Worm (Caenorhabditis elegans) whole organism, L4 larva: Measurements from ENCODE around the gene pdi-2.

Source experiments
- D1046.2 ChIP-seq: fragments of 200-800 bp; sonication (Bioruptor generic); IDR thresholded peaks from 2 replicates; pipeline ENCODE4 v1.3.6; 2022; ENCODE audit warnings: missing genetic modification characterization, missing compliant biosample characterization
- F10B5.3 ChIP-seq: sonication (generic microtip); optimal IDR thresholded peaks from 2 replicates; lab custom pipeline; 2016; ENCODE audit warnings: mild to moderate bottlenecking, missing genetic modification characterization, missing compliant biosample characterization
- F26F4.8 ChIP-seq: fragments of 200-800 bp; sonication (Bioruptor generic); conservative IDR thresholded peaks from 2 replicates; pipeline ENCODE4 v1.3.6; 2022; ENCODE audit warnings: missing genetic modification characterization, missing compliant biosample characterization
- F49E8.2 ChIP-seq: sonication (generic microtip); optimal IDR thresholded peaks from 2 replicates; lab custom pipeline; 2016; ENCODE audit warnings: missing compliant biosample characterization, mild to moderate bottlenecking, missing genetic modification characterization, borderline replicate concordance
- T20F7.1 ChIP-seq: fragments of 200-800 bp; sonication (Bioruptor generic); optimal IDR thresholded peaks from 2 replicates; lab custom pipeline; 2018; ENCODE audit warnings: mild to moderate bottlenecking, missing genetic modification characterization, missing compliant biosample characterization
- Y105C5A.15 ChIP-seq: fragments of 200-800 bp; sonication (Bioruptor generic); IDR thresholded peaks from 2 replicates; pipeline ENCODE4 v1.3.6; 2022; ENCODE audit warnings: missing genetic modification characterization, missing compliant biosample characterization
- Y48G9A.11 ChIP-seq: fragments of 200-800 bp; sonication (Bioruptor generic); IDR thresholded peaks from 2 replicates; pipeline ENCODE4 v1.3.6; 2022; ENCODE audit warnings: missing genetic modification reagents, missing genetic modification characterization, missing compliant biosample characterization
- Y75B8A.6 ChIP-seq: fragments of 200-800 bp; sonication (Bioruptor generic); IDR thresholded peaks from 2 replicates; pipeline ENCODE4 v1.3.6; 2022; ENCODE audit warnings: missing genetic modification reagents, missing genetic modification characterization, missing compliant biosample characterization
- ZK337.2 ChIP-seq: fragments of 200-800 bp; sonication (Bioruptor generic); IDR thresholded peaks from 2 replicates; pipeline ENCODE4 v1.3.6; 2022; ENCODE audit warnings: missing genetic modification reagents, missing genetic modification characterization, missing compliant biosample characterization
- aha-1 ChIP-seq: fragments of 150-350 bp; peaks from one replicate; lab custom pipeline; 2014; ENCODE audit warnings: missing biosample characterization, missing genetic modification characterization
- attf-4 ChIP-seq: sonication (generic microtip); optimal IDR thresholded peaks from 3 replicates; lab custom pipeline; 2017; ENCODE audit warnings: missing biosample characterization, missing genetic modification characterization
- ceh-20 ChIP-seq: fragments of 200-800 bp; sonication (Bioruptor generic); IDR thresholded peaks from 2 replicates; pipeline ENCODE4 v1.3.6; 2022; ENCODE audit warnings: missing genetic modification reagents, missing genetic modification characterization, missing compliant biosample characterization
- ceh-28 ChIP-seq: fragments of 150-350 bp; optimal IDR thresholded peaks from 2 replicates; lab custom pipeline; 2014; ENCODE audit warnings: missing biosample characterization, missing genetic modification reagents, missing genetic modification characterization
- ceh-44 ChIP-seq: fragments of 200-800 bp; sonication (Bioruptor generic); IDR thresholded peaks from 2 replicates; pipeline ENCODE4 v1.3.6; 2022; ENCODE audit warnings: missing genetic modification reagents, missing genetic modification characterization, missing compliant biosample characterization
- ces-1 ChIP-seq: fragments of 150-350 bp; sonication (generic microtip); optimal IDR thresholded peaks from 4 replicates; lab custom pipeline; 2014; ENCODE audit warnings: missing biosample characterization, missing genetic modification reagents, missing genetic modification characterization
- cey-2 ChIP-seq: sonication (generic microtip); optimal IDR thresholded peaks from 3 replicates; lab custom pipeline; 2017; ENCODE audit warnings: missing genetic modification characterization, mild to moderate bottlenecking, missing compliant biosample characterization, antibody characterized with exemption, borderline replicate concordance; ENCODE audit not compliant: insufficient read depth
- daf-8 ChIP-seq: fragments of 200-800 bp; sonication (Bioruptor generic); IDR thresholded peaks from 2 replicates; pipeline ENCODE4 v1.3.6; 2022; ENCODE audit warnings: missing genetic modification characterization, missing compliant biosample characterization
- dmd-6 ChIP-seq: fragments of 200-800 bp; sonication (Bioruptor generic); IDR thresholded peaks from 2 replicates; pipeline ENCODE4 v1.3.6; 2022; ENCODE audit warnings: missing genetic modification reagents, missing genetic modification characterization, missing compliant biosample characterization
- dmd-9 ChIP-seq: fragments of 200-800 bp; sonication (Bioruptor generic); IDR thresholded peaks from 2 replicates; pipeline ENCODE4 v1.3.6; 2022; ENCODE audit warnings: missing genetic modification reagents, missing genetic modification characterization, missing compliant biosample characterization
- dpl-1 ChIP-seq: fragments of 150-350 bp; optimal IDR thresholded peaks from 2 replicates; lab custom pipeline; 2014; ENCODE audit warnings: missing biosample characterization, missing genetic modification reagents, missing genetic modification characterization
- duxl-1 ChIP-seq: sonication (generic microtip); optimal IDR thresholded peaks from 2 replicates; lab custom pipeline; 2016; ENCODE audit warnings: mild to moderate bottlenecking, missing genetic modification characterization, moderate library complexity, missing compliant biosample characterization; ENCODE audit not compliant: poor library complexity
- dve-1 ChIP-seq: sonication (generic microtip); optimal IDR thresholded peaks from 2 replicates; lab custom pipeline; 2017; ENCODE audit warnings: antibody characterized with exemption, mild to moderate bottlenecking, missing genetic modification characterization, missing compliant biosample characterization; ENCODE audit not compliant: insufficient read depth
- egl-27 ChIP-seq: sonication (generic microtip); optimal IDR thresholded peaks from 3 replicates; lab custom pipeline; 2017; ENCODE audit warnings: missing biosample characterization, missing genetic modification reagents, missing genetic modification characterization
- fkh-10 ChIP-seq: fragments of 150-350 bp; optimal IDR thresholded peaks from 2 replicates; lab custom pipeline; 2014; ENCODE audit warnings: missing biosample characterization, missing genetic modification reagents, missing genetic modification characterization
- gei-8 ChIP-seq: fragments of 200-800 bp; sonication (Bioruptor generic); optimal IDR thresholded peaks from 2 replicates; lab custom pipeline; 2018; ENCODE audit warnings: mild to moderate bottlenecking, missing genetic modification characterization, missing compliant biosample characterization
- hlh-11 ChIP-seq: fragments of 200-800 bp; sonication (Bioruptor generic); optimal IDR thresholded peaks from 2 replicates; lab custom pipeline; 2018; ENCODE audit warnings: mild to moderate bottlenecking, missing genetic modification characterization, missing compliant biosample characterization
- hlh-30 ChIP-seq: sonication (generic microtip); optimal IDR thresholded peaks from 2 replicates; lab custom pipeline; 2017; ENCODE audit warnings: antibody characterized with exemption, mild to moderate bottlenecking, missing genetic modification characterization, missing compliant biosample characterization; ENCODE audit not compliant: insufficient read depth
- lin-29 ChIP-seq: fragments of 200-800 bp; sonication (Bioruptor generic); IDR thresholded peaks from 2 replicates; pipeline ENCODE4 v1.3.6; 2022; ENCODE audit warnings: missing genetic modification reagents, missing genetic modification characterization, missing compliant biosample characterization
- madf-5 ChIP-seq, 2 experiments: fragments of 200-800 bp; sonication (Bioruptor generic); IDR thresholded peaks; 2 replicates each; pipeline ENCODE4 v1.3.6; 2022; ENCODE audit warnings: missing compliant biosample characterization in 2 of 2, missing genetic modification characterization in 2 of 2
- mdl-1 ChIP-seq, 2 experiments: fragments of 150-350 bp in 1 of 2; sonication (generic microtip) in 1 of 2; optimal IDR thresholded peaks; 2 replicates each; lab custom pipeline; 2014 to 2017; ENCODE audit warnings: missing biosample characterization in 2 of 2, missing genetic modification characterization in 2 of 2
- mdt-29 ChIP-seq: fragments of 200-800 bp; sonication (Bioruptor generic); IDR thresholded peaks from 2 replicates; pipeline ENCODE4 v1.3.6; 2022; ENCODE audit warnings: missing genetic modification reagents, missing genetic modification characterization, missing compliant biosample characterization
- mxl-2 ChIP-seq: fragments of 200-800 bp; sonication (Bioruptor generic); conservative IDR thresholded peaks from 2 replicates; pipeline ENCODE4 v1.3.6; 2022; ENCODE audit warnings: missing genetic modification reagents, missing genetic modification characterization, missing compliant biosample characterization
- nhr-11 ChIP-seq: fragments of 150-350 bp; optimal IDR thresholded peaks from 2 replicates; lab custom pipeline; 2014; ENCODE audit warnings: missing biosample characterization, missing genetic modification characterization
- nhr-111 ChIP-seq: fragments of 200-800 bp; sonication (Bioruptor generic); optimal IDR thresholded peaks from 2 replicates; lab custom pipeline; 2018; ENCODE audit warnings: mild to moderate bottlenecking, missing genetic modification characterization, missing compliant biosample characterization
- nhr-28 ChIP-seq: fragments of 150-350 bp; optimal IDR thresholded peaks from 2 replicates; lab custom pipeline; 2014; ENCODE audit warnings: missing biosample characterization, missing genetic modification characterization
- nhr-41 ChIP-seq: fragments of 200-800 bp; sonication (Bioruptor generic); IDR thresholded peaks from 2 replicates; pipeline ENCODE4 v1.3.6; 2022; ENCODE audit warnings: missing genetic modification reagents, missing genetic modification characterization, missing compliant biosample characterization
- nhr-6 ChIP-seq: fragments of 150-350 bp; optimal IDR thresholded peaks from 2 replicates; lab custom pipeline; 2014; ENCODE audit warnings: missing biosample characterization, missing genetic modification characterization
- nhr-77 ChIP-seq: fragments of 150-350 bp; optimal IDR thresholded peaks from 2 replicates; lab custom pipeline; 2014; ENCODE audit warnings: missing biosample characterization, missing genetic modification characterization
- pqm-1 ChIP-seq: sonication (generic microtip); optimal IDR thresholded peaks from 2 replicates; lab custom pipeline; 2017; ENCODE audit warnings: missing biosample characterization, missing genetic modification characterization
- sdz-12 ChIP-seq: fragments of 200-800 bp; sonication (Bioruptor generic); optimal IDR thresholded peaks from 2 replicates; lab custom pipeline; 2018; ENCODE audit warnings: mild to moderate bottlenecking, missing genetic modification characterization, missing compliant biosample characterization
- skn-1 ChIP-seq: fragments of 150-350 bp; optimal IDR thresholded peaks from 2 replicates; lab custom pipeline; 2014; ENCODE audit warnings: missing biosample characterization, missing genetic modification characterization
- spr-1 ChIP-seq: sonication (generic microtip); optimal IDR thresholded peaks from 2 replicates; lab custom pipeline; 2016; ENCODE audit warnings: mild to moderate bottlenecking, missing genetic modification characterization, missing compliant biosample characterization
- tra-1 ChIP-seq: fragments of 200-800 bp; sonication (Bioruptor generic); IDR thresholded peaks from 2 replicates; pipeline ENCODE4 v1.3.6; 2022; ENCODE audit warnings: missing genetic modification reagents, missing genetic modification characterization, missing compliant biosample characterization
- unc-39 ChIP-seq: sonication (generic microtip); optimal IDR thresholded peaks from 2 replicates; lab custom pipeline; 2017; ENCODE audit warnings: missing biosample characterization, missing genetic modification characterization
- zfp-2 ChIP-seq: sonication (generic microtip); optimal IDR thresholded peaks from 2 replicates; lab custom pipeline; 2016; ENCODE audit warnings: mild to moderate bottlenecking, missing genetic modification characterization, missing compliant biosample characterization
- zfp-3 ChIP-seq: fragments of 200-800 bp; sonication (Bioruptor generic); conservative IDR thresholded peaks from 2 replicates; pipeline ENCODE4 v1.3.6; 2022; ENCODE audit warnings: missing genetic modification reagents, missing genetic modification characterization, missing compliant biosample characterization
- zip-11 ChIP-seq: fragments of 200-800 bp; sonication (Bioruptor generic); IDR thresholded peaks from 2 replicates; pipeline ENCODE4 v1.3.6; 2022; ENCODE audit warnings: missing genetic modification characterization, missing compliant biosample characterization

pdi-2 gene

ce11 chrX:4532160-4532741, 8.3 kb downstream of the pdi-2 start, which contains the start of gene nhr-35 (continued):
- no peak for TF ChIP-seq ZK337.2 (GFP tag; lab: Robert Waterston, UW)
- TF ChIP-seq madf-5 (GFP tag; IDR thresholded peaks at IDR 0.05; lab: Robert Waterston, UW) = no peak
- no peak for TF ChIP-seq zip-11 (GFP tag; lab: Robert Waterston, UW)
- TF ChIP-seq mxl-2 (GFP tag; lab: Robert Waterston, UW) = peak; percentile 90
- peak; percentile 73; the same call in 1 of the 2 replicates for TF ChIP-seq mdt-29 (GFP tag; lab: Robert Waterston, UW)
- no peak for TF ChIP-seq D1046.2 (GFP tag; lab: Robert Waterston, UW)
- TF ChIP-seq nhr-111 (GFP tag; lab: Kevin White, UChicago) = no peak
- no peak for TF ChIP-seq duxl-1 (tag; lab: Kevin White, UChicago)
- peak; percentile 1 for TF ChIP-seq skn-1 (tag; lab: Kevin White, UChicago)
- no peak for TF ChIP-seq Y75B8A.6 (GFP tag; lab: Robert Waterston, UW)
- TF ChIP-seq nhr-28 = peak; percentile 97
- peak; percentile 70 for TF ChIP-seq nhr-11 (tag; lab: Kevin White, UChicago)
- peak; percentile 28 for TF ChIP-seq cey-2 (tag; lab: Kevin White, UChicago)
- no peak for TF ChIP-seq F49E8.2 (tag; lab: Kevin White, UChicago)
- TF ChIP-seq T20F7.1 (GFP tag; lab: Kevin White, UChicago) = peak; percentile 79
- 0 out of 2 replicates have a peak, but pooled peaks have one; percentile 43 for TF ChIP-seq dmd-9 (GFP tag; lab: Robert Waterston, UW)
- TF ChIP-seq dpl-1 (GFP tag; lab: Kevin White, UChicago) = peak; percentile 9
- no peak for TF ChIP-seq sdz-12 (GFP tag; lab: Kevin White, UChicago)
- no peak for TF ChIP-seq zfp-2 (tag; lab: Kevin White, UChicago)
- TF ChIP-seq dve-1 (tag; lab: Kevin White, UChicago) = peak; percentile 94
- TF ChIP-seq nhr-77 (tag; lab: Kevin White, UChicago) = peak; percentile 80
- TF ChIP-seq tra-1 (GFP tag; lab: Robert Waterston, UW) = peak; percentile 93
- peak; percentile 72; the same call in 1 of the 2 replicates for TF ChIP-seq ceh-20 (GFP tag; lab: Robert Waterston, UW)
- peak; percentile 91 for TF ChIP-seq pqm-1
- TF ChIP-seq nhr-6 (tag; lab: Kevin White, UChicago) = no peak
- no peak for TF ChIP-seq Y105C5A.15 (GFP tag; lab: Robert Waterston, UW)
- TF ChIP-seq unc-39 (tag; lab: Kevin White, UChicago) = no peak
- no peak for TF ChIP-seq fkh-10 (GFP tag; lab: Kevin White, UChicago)
- no peak for TF ChIP-seq Y48G9A.11 (GFP tag; lab: Robert Waterston, UW)
- TF ChIP-seq ceh-44 = no peak
- peak; percentile 99 for TF ChIP-seq hlh-30 (tag; lab: Kevin White, UChicago)
- TF ChIP-seq nhr-41 (GFP tag; lab: Robert Waterston, UW) = 0 out of 2 replicates have a peak, but pooled peaks have one; percentile 37
- TF ChIP-seq ces-1 (GFP tag; lab: Kevin White, UChicago) = no peak
- TF ChIP-seq spr-1 = no peak
- no peak for TF ChIP-seq daf-8 (GFP tag; lab: Robert Waterston, UW)
- peak; percentile 90 for TF ChIP-seq gei-8 (GFP tag; lab: Kevin White, UChicago)
- TF ChIP-seq egl-27 (tag; lab: Kevin White, UChicago) = no peak
- no peak for TF ChIP-seq lin-29 (GFP tag; lab: Robert Waterston, UW)

DNA sequence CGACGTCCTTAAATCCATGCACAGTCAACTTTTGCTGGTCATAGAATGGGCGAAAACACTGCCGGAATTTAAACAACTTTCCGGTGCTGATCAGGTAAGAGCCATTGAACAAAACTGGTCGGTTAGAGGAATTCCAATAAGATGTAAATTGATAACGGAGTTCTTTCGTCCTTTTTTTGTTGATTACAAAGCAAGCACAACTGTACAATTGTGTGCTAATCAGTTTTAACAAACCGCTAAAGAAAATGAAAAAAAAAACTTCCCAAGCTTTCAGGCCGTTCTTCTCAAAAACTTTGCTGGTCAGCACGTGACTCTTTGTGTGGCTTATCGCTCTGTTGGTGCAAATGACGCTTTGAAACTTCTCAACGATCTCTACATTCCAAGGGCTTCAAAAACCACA, 10.2 kb downstream of the pdi-2 start:
- no peak for TF ChIP-seq zfp-2 (tag; lab: Kevin White, UChicago)
- TF ChIP-seq ceh-28 (tag; lab: Kevin White, UChicago) = no peak
- TF ChIP-seq dmd-6 (GFP tag; lab: Robert Waterston, UW) = 0 out of 2 replicates have a peak, but pooled peaks have one; percentile 10
- no peak for TF ChIP-seq F26F4.8 (GFP tag; lab: Robert Waterston, UW)
- TF ChIP-seq pqm-1 = peak; percentile 37
- TF ChIP-seq hlh-30 (tag; lab: Kevin White, UChicago) = no peak
- TF ChIP-seq hlh-11 (tag; lab: Kevin White, UChicago) = peak; percentile 21
- no peak for TF ChIP-seq nhr-11 (tag; lab: Kevin White, UChicago)
- TF ChIP-seq attf-4 (tag; lab: Kevin White, UChicago) = no peak
- no peak for TF ChIP-seq cey-2 (tag; lab: Kevin White, UChicago)
- no peak for TF ChIP-seq ZK337.2 (GFP tag; lab: Robert Waterston, UW)
- TF ChIP-seq mdl-1 (tag; optimal IDR thresholded peaks at IDR 0.05; lab: Kevin White, UChicago) = no peak
- TF ChIP-seq F10B5.3 (tag; lab: Kevin White, UChicago) = no peak
- no peak for TF ChIP-seq nhr-77 (tag; lab: Kevin White, UChicago)
- TF ChIP-seq spr-1 = no peak
- TF ChIP-seq aha-1 (tag; lab: Kevin White, UChicago) = no peak
- TF ChIP-seq zfp-3 (GFP tag; lab: Robert Waterston, UW) = no peak
